Fruit fly (Drosophila melanogaster): ENCODE results near the gene TfIIEbeta.

TfIIEbeta gene

DNA sequence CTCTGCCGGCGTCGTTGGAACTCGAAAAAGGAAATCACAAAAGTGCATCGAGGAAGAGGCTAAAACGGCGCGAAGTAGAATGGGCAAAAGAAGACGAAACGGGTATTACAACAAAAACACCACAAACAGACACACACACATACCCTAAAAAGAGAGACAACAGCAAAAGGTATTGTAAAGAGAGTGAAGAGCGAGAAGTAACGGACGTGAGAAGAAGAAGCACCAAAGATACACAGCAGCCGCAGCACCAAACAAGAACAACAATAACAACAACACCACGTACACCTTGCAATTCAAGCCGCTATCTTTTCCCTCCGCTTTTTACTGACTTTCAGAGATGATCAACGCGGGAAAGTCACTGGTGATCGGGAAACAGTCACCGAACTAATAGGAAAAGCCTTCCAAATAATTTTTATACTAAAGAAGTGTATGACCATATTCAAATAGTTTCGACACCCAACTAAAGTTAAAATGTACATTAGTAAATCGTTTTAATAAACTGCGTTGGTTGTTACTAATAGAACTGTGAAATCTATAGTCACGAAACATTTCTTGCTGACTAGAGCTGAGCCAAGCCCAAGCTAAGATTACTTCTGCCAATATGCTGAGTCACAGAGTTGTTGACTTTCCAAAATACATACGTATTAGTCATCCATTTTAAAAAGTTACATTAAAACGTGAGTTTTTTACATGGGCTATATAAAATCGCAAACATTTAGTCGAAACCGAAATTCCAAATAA, 34.5 kb upstream of the TfIIEbeta start:
- no peak for TF ChIP-seq CG14655 (GFP tag; optimal IDR thresholded peaks at IDR 0.05)
- 0 out of 3 replicates have a peak, but pooled peaks have one; percentile 28 for TF ChIP-seq CG4496 (GFP tag; IDR thresholded peaks at IDR 0.05)
- peak; percentile 70 for TF ChIP-seq gl (tag; optimal IDR thresholded peaks at IDR 0.05)
- no peak for TF ChIP-seq Ets98B (GFP tag; IDR thresholded peaks at IDR 0.05)
- no peak for TF ChIP-seq CG10348 (GFP tag; IDR thresholded peaks at IDR 0.05)
- no peak for TF ChIP-seq fd96Ca (GFP tag; IDR thresholded peaks at IDR 0.05)
- TF ChIP-seq CG8301 (tag; optimal IDR thresholded peaks at IDR 0.05): no peak
- no peak for TF ChIP-seq CG12605 (GFP tag; IDR thresholded peaks at IDR 0.05)
- TF ChIP-seq EcR (GFP tag; optimal IDR thresholded peaks at IDR 0.05): peak; percentile 69

dm6 chr3L:4252862-4253610, 33.8 kb upstream of the TfIIEbeta start:
- TF ChIP-seq D1 (tag; optimal IDR thresholded peaks at IDR 0.05): no peak
- TF ChIP-seq CG4496 (GFP tag; IDR thresholded peaks at IDR 0.05): peak; percentile 40; the same call in 1 of the 3 replicates
- peak; percentile 8 for TF ChIP-seq CG34367 (tag; optimal IDR thresholded peaks at IDR 0.05)
- peak; percentile 27 for TF ChIP-seq CG9948 (tag; optimal IDR thresholded peaks at IDR 0.05)
- TF ChIP-seq Pif1B (GFP tag; optimal IDR thresholded peaks at IDR 0.05): no peak
- peak; percentile 30 for TF ChIP-seq CG17806 (tag; optimal IDR thresholded peaks at IDR 0.05)
- peak; percentile 70 for TF ChIP-seq EcR (GFP tag; optimal IDR thresholded peaks at IDR 0.05)
- TF ChIP-seq fd96Ca (GFP tag; IDR thresholded peaks at IDR 0.05): peak; percentile 29; the same call in 1 of the 3 replicates

dm6 chr3L:4253611-4254300, 33.1 kb upstream of the TfIIEbeta start:
- TF ChIP-seq CG14655 (GFP tag; optimal IDR thresholded peaks at IDR 0.05) (no peak), CG32121 (GFP tag; IDR thresholded peaks at IDR 0.05) (no peak), Pif1B (GFP tag; optimal IDR thresholded peaks at IDR 0.05) (no peak), CG13204 (GFP tag; optimal IDR thresholded peaks at IDR 0.05) (no peak), CG8301 (tag; optimal IDR thresholded peaks at IDR 0.05) (no peak), CG12605 (GFP tag; IDR thresholded peaks at IDR 0.05) (no peak), CG9948 (tag; optimal IDR thresholded peaks at IDR 0.05) (no peak), fd96Ca (GFP tag; IDR thresholded peaks at IDR 0.05) (0 out of 3 replicates have a peak, but pooled peaks have one; percentile 10), CG10348 (GFP tag; IDR thresholded peaks at IDR 0.05) (no peak), Ets98B (GFP tag; IDR thresholded peaks at IDR 0.05) (peak; percentile 6; the same call in 1 of the 2 replicates), CG17806 (tag; optimal IDR thresholded peaks at IDR 0.05) (no peak), CG15710 (tag; optimal IDR thresholded peaks at IDR 0.05) (no peak), CG34367 (tag; optimal IDR thresholded peaks at IDR 0.05) (no peak), gl (tag; optimal IDR thresholded peaks at IDR 0.05) (no peak), D1 (tag; optimal IDR thresholded peaks at IDR 0.05) (no peak), Pif1A (GFP tag; optimal IDR thresholded peaks at IDR 0.05) (no peak), CG8159 (tag; optimal IDR thresholded peaks at IDR 0.05) (no peak)

dm6 chr3L:4254301-4254834, 32.5 kb upstream of the TfIIEbeta start, which contains the start of the genes ago and CG1265:
ago (minus strand) TSS chr3L:4254306.
CG1265 (plus strand) TSS chr3L:4254776.
- TF ChIP-seq gl (tag; optimal IDR thresholded peaks at IDR 0.05): no peak
- TF ChIP-seq CG15710 (tag; optimal IDR thresholded peaks at IDR 0.05): peak; percentile 44
- peak; percentile 39 for TF ChIP-seq CG8159 (tag; optimal IDR thresholded peaks at IDR 0.05)
- TF ChIP-seq CG17806 (tag; optimal IDR thresholded peaks at IDR 0.05): peak; percentile 20
- peak; percentile 37 for TF ChIP-seq Snoo (tag; optimal IDR thresholded peaks at IDR 0.05)
- peak; percentile 6 for TF ChIP-seq CG9948 (tag; optimal IDR thresholded peaks at IDR 0.05)
- TF ChIP-seq CG10348 (GFP tag; IDR thresholded peaks at IDR 0.05): no peak
- TF ChIP-seq Ets98B (GFP tag; IDR thresholded peaks at IDR 0.05): 0 out of 2 replicates have a peak, but pooled peaks have one; percentile 1
- TF ChIP-seq CG4496 (GFP tag; IDR thresholded peaks at IDR 0.05): peak; percentile 20; the same call in 2 of the 3 replicates
- no peak for TF ChIP-seq CG13204 (GFP tag; optimal IDR thresholded peaks at IDR 0.05)

dm6 chr3L:4259102-4259558, 27.7 kb upstream of the TfIIEbeta start, which contains the start of the genes CG15011 and CG1309:
CG15011 (minus strand) TSS chr3L:4259152.
CG1309 (plus strand) TSS chr3L:4259430.
- TF ChIP-seq D1 (tag; optimal IDR thresholded peaks at IDR 0.05) (no peak), CG10348 (GFP tag; IDR thresholded peaks at IDR 0.05) (no peak), CG32121 (GFP tag; IDR thresholded peaks at IDR 0.05) (peak; percentile 66), CG4496 (GFP tag; IDR thresholded peaks at IDR 0.05) (peak; percentile 82), CG9948 (tag; optimal IDR thresholded peaks at IDR 0.05) (peak; percentile 69), CG13204 (GFP tag; optimal IDR thresholded peaks at IDR 0.05) (no peak), fd96Ca (GFP tag; IDR thresholded peaks at IDR 0.05) (no peak), gl (tag; optimal IDR thresholded peaks at IDR 0.05) (peak; percentile 31), CG34367 (tag; optimal IDR thresholded peaks at IDR 0.05) (peak; percentile 61), CG14655 (GFP tag; optimal IDR thresholded peaks at IDR 0.05) (no peak), CG8159 (tag; optimal IDR thresholded peaks at IDR 0.05) (peak; percentile 80), Pif1B (GFP tag; optimal IDR thresholded peaks at IDR 0.05) (no peak), EcR (GFP tag; optimal IDR thresholded peaks at IDR 0.05) (peak; percentile 34), Snoo (tag; optimal IDR thresholded peaks at IDR 0.05) (peak; percentile 68), rn (GFP tag; IDR thresholded peaks at IDR 0.05) (no peak), CG15710 (tag; optimal IDR thresholded peaks at IDR 0.05) (peak; percentile 77), Ets98B (GFP tag; IDR thresholded peaks at IDR 0.05) (peak; percentile 47; the same call in 1 of the 2 replicates), Pif1A (GFP tag; optimal IDR thresholded peaks at IDR 0.05) (no peak), CG8301 (tag; optimal IDR thresholded peaks at IDR 0.05) (peak; percentile 63), CG12605 (GFP tag; IDR thresholded peaks at IDR 0.05) (no peak), CG17806 (tag; optimal IDR thresholded peaks at IDR 0.05) (peak; percentile 70)
